Fruit fly (Drosophila melanogaster) whole organism, embryonic: ENCODE measurements around the gene CG10804.

Experiments
- Ada2b ChIP-seq: fragments of 200-800 bp; sonication (Bioruptor generic); IDR thresholded peaks from 2 replicates; pipeline ENCODE4 v1.3.6; 2022; ENCODE audit warnings: missing biosample characterization, missing genetic modification characterization
- Antp ChIP-seq: fragments of 200-800 bp; sonication (Bioruptor generic); optimal IDR thresholded peaks from 3 replicates; lab custom pipeline; 2016; ENCODE audit warnings: missing biosample characterization, missing genetic modification characterization
- Atf3 ChIP-seq: fragments of 200-800 bp; sonication (Bioruptor generic); optimal IDR thresholded peaks from 3 replicates; lab custom pipeline; 2016; ENCODE audit warnings: missing biosample characterization, missing genetic modification characterization
- CG10147 ChIP-seq: fragments of 200-800 bp; sonication (Bioruptor generic); optimal IDR thresholded peaks from 2 replicates; lab custom pipeline; 2019; ENCODE audit warnings: missing biosample characterization, mild to moderate bottlenecking, missing genetic modification characterization, moderate library complexity
- CG10959 ChIP-seq: fragments of 200-800 bp; sonication (Bioruptor generic); IDR thresholded peaks from 2 replicates; pipeline ENCODE4 v1.3.6; 2022; ENCODE audit warnings: missing biosample characterization, missing genetic modification characterization
- CG10979 ChIP-seq: fragments of 200-800 bp; sonication (Bioruptor generic); optimal IDR thresholded peaks from 2 replicates; lab custom pipeline; 2018; ENCODE audit warnings: missing biosample characterization, mild to moderate bottlenecking, missing genetic modification characterization, moderate library complexity
- CG1233 ChIP-seq: fragments of 200-800 bp; sonication (Bioruptor generic); optimal IDR thresholded peaks from 4 replicates; lab custom pipeline; 2018; ENCODE audit warnings: missing biosample characterization, mild to moderate bottlenecking, missing genetic modification characterization
- CG13123 ChIP-seq: fragments of 200-800 bp; sonication (Bioruptor generic); optimal IDR thresholded peaks from 2 replicates; lab custom pipeline; 2016; ENCODE audit warnings: missing biosample characterization, missing genetic modification characterization
- CG13894 ChIP-seq: fragments of 200-800 bp; sonication (Bioruptor generic); optimal IDR thresholded peaks from 3 replicates; lab custom pipeline; 2018; ENCODE audit warnings: missing biosample characterization, mild to moderate bottlenecking, missing genetic modification characterization, moderate library complexity
- CG15696 ChIP-seq: fragments of 200-800 bp; sonication (Bioruptor generic); optimal IDR thresholded peaks from 2 replicates; lab custom pipeline; 2019; ENCODE audit warnings: missing biosample characterization, mild to moderate bottlenecking, missing genetic modification characterization, moderate library complexity
- CG1603 ChIP-seq: fragments of 200-800 bp; sonication (Bioruptor generic); optimal IDR thresholded peaks from 2 replicates; lab custom pipeline; 2019; ENCODE audit warnings: missing biosample characterization, mild to moderate bottlenecking, missing genetic modification characterization, moderate library complexity
- CG18262 ChIP-seq: fragments of 200-800 bp; optimal IDR thresholded peaks from 3 replicates; lab custom pipeline; 2019; ENCODE audit warnings: missing biosample characterization, mild to moderate bottlenecking, missing genetic modification characterization, moderate library complexity
- CG18599 ChIP-seq: fragments of 200-800 bp; sonication (Bioruptor generic); optimal IDR thresholded peaks from 3 replicates; lab custom pipeline; 2017; ENCODE audit warnings: missing biosample characterization, missing genetic modification characterization, mild to moderate bottlenecking, moderate library complexity, missing genetic modification reagents
- CG2712 ChIP-seq: fragments of 200-800 bp; optimal IDR thresholded peaks from 3 replicates; lab custom pipeline; 2019; ENCODE audit warnings: missing biosample characterization, mild to moderate bottlenecking, missing genetic modification characterization, moderate library complexity
- CG30403 ChIP-seq: fragments of 200-800 bp; sonication (Bioruptor generic); optimal IDR thresholded peaks from 3 replicates; lab custom pipeline; 2016; ENCODE audit warnings: missing biosample characterization, missing genetic modification characterization
- CG30431 ChIP-seq: fragments of 200-800 bp; sonication (Bioruptor generic); optimal IDR thresholded peaks from 2 replicates; lab custom pipeline; 2017; ENCODE audit warnings: missing biosample characterization, missing genetic modification characterization
- CG3995 ChIP-seq: fragments of 200-800 bp; sonication (Bioruptor generic); optimal IDR thresholded peaks from 3 replicates; lab custom pipeline; 2016; ENCODE audit warnings: missing biosample characterization, missing genetic modification characterization
- CG4404 ChIP-seq: fragments of 200-800 bp; sonication (Bioruptor generic); IDR thresholded peaks from 2 replicates; pipeline ENCODE4 v1.3.6; 2022; ENCODE audit warnings: missing biosample characterization, missing genetic modification characterization
- CG6254 ChIP-seq: fragments of 200-800 bp; sonication (Bioruptor generic); optimal IDR thresholded peaks from 3 replicates; lab custom pipeline; 2017; ENCODE audit warnings: mild to moderate bottlenecking, missing biosample characterization, missing genetic modification reagents, missing genetic modification characterization
- CG6689 ChIP-seq: fragments of 200-800 bp; sonication (Bioruptor generic); IDR thresholded peaks from 2 replicates; pipeline ENCODE4 v1.3.6; 2022; ENCODE audit warnings: missing biosample characterization, missing genetic modification characterization
- CG6791 ChIP-seq: fragments of 200-800 bp; sonication (Bioruptor generic); IDR thresholded peaks from 3 replicates; pipeline ENCODE4 v1.3.6; 2022; ENCODE audit warnings: missing biosample characterization, missing genetic modification characterization; ENCODE audit not compliant: partially characterized antibody
- CG6854 ChIP-seq: fragments of 200-800 bp; sonication (Bioruptor generic); optimal IDR thresholded peaks from 3 replicates; lab custom pipeline; 2017; ENCODE audit warnings: missing biosample characterization, mild to moderate bottlenecking, missing genetic modification characterization
- CG9437 ChIP-seq: fragments of 200-800 bp; sonication (Bioruptor generic); optimal IDR thresholded peaks from 2 replicates; lab custom pipeline; 2018; ENCODE audit warnings: missing biosample characterization, mild to moderate bottlenecking, missing genetic modification characterization
- CG9727 ChIP-seq: fragments of 200-800 bp; sonication (Bioruptor generic); optimal IDR thresholded peaks from 3 replicates; lab custom pipeline; 2017; ENCODE audit warnings: missing biosample characterization, mild to moderate bottlenecking, missing genetic modification characterization
- CG9817 ChIP-seq: fragments of 200-800 bp; sonication (Bioruptor generic); optimal IDR thresholded peaks from 2 replicates; lab custom pipeline; 2018; ENCODE audit warnings: missing biosample characterization, mild to moderate bottlenecking, missing genetic modification characterization, moderate library complexity
- CTCF ChIP-seq: fragments of 200-800 bp; sonication (Bioruptor generic); optimal IDR thresholded peaks from 2 replicates; lab custom pipeline; 2017; ENCODE audit warnings: missing biosample characterization, mild to moderate bottlenecking, missing genetic modification characterization, moderate library complexity
- D ChIP-seq, 2 experiments: fragments of 200-800 bp in 1 of 2; fragments of >200 bp in 1 of 2; sonication (Bioruptor generic) in 1 of 2; optimal IDR thresholded peaks; 2 replicates in 1 of 2; 3 replicates in 1 of 2; lab custom pipeline; 2017; ENCODE audit warnings: mild to moderate bottlenecking in 1 of 2, missing biosample characterization in 1 of 2, missing genetic modification characterization in 1 of 2, missing genetic modification reagents in 1 of 2
- Drgx ChIP-seq: fragments of 200-800 bp; sonication (Bioruptor generic); IDR thresholded peaks from 2 replicates; pipeline ENCODE4 v1.3.6; 2022; ENCODE audit warnings: missing biosample characterization, missing genetic modification characterization
- Eip74EF ChIP-seq, 2 experiments: fragments of 200-800 bp in 1 of 2; fragments of >200 bp in 1 of 2; sonication (Bioruptor generic) in 1 of 2; optimal IDR thresholded peaks; 2 replicates each; lab custom pipeline; 2017 to 2019; ENCODE audit warnings: missing biosample characterization in 2 of 2, missing genetic modification characterization in 2 of 2, mild to moderate bottlenecking in 1 of 2, moderate library complexity in 1 of 2
- Hmx ChIP-seq: fragments of 200-800 bp; sonication (Bioruptor generic); optimal IDR thresholded peaks from 2 replicates; lab custom pipeline; 2016; ENCODE audit warnings: missing biosample characterization, missing genetic modification characterization
- Med ChIP-seq: fragments of 200-800 bp; sonication (Bioruptor generic); peaks from one replicate; lab custom pipeline; 2016; ENCODE audit warnings: missing biosample characterization, missing genetic modification characterization, mild to moderate bottlenecking, inconsistent platforms, moderate library complexity
- Oaz ChIP-seq: fragments of 200-800 bp; sonication (Bioruptor generic); IDR thresholded peaks from 2 replicates; pipeline ENCODE4 v1.3.6; 2022; ENCODE audit warnings: missing biosample characterization, missing genetic modification characterization
- Oli ChIP-seq: fragments of 200-800 bp; sonication (Bioruptor generic); optimal IDR thresholded peaks from 2 replicates; lab custom pipeline; 2018; ENCODE audit warnings: missing biosample characterization, mild to moderate bottlenecking, missing genetic modification characterization, moderate library complexity
- Optix ChIP-seq: fragments of 200-800 bp; sonication (Bioruptor generic); IDR thresholded peaks from 3 replicates; pipeline ENCODE4 v1.3.6; 2022; ENCODE audit warnings: missing biosample characterization, missing genetic modification characterization
- Poxn ChIP-seq: fragments of 200-800 bp; sonication (Bioruptor generic); IDR thresholded peaks from 2 replicates; pipeline ENCODE4 v1.3.6; 2022; ENCODE audit warnings: missing biosample characterization, missing genetic modification characterization
- Ptx1 ChIP-seq: fragments of 200-800 bp; sonication (Bioruptor generic); IDR thresholded peaks from 2 replicates; pipeline ENCODE4 v1.3.6; 2022; ENCODE audit warnings: missing biosample characterization, missing genetic modification characterization
- Tbp ChIP-seq: fragments of >200 bp; optimal IDR thresholded peaks from 2 replicates; lab custom pipeline; 2018; ENCODE audit warnings: missing biosample characterization, missing genetic modification characterization
- ab ChIP-seq: fragments of 200-800 bp; sonication (Bioruptor generic); optimal IDR thresholded peaks from 2 replicates; lab custom pipeline; 2016; ENCODE audit warnings: missing biosample characterization, missing genetic modification characterization
- crol ChIP-seq: fragments of 200-800 bp; sonication (Bioruptor generic); IDR thresholded peaks from 2 replicates; pipeline ENCODE4 v1.3.6; 2022; ENCODE audit warnings: missing biosample characterization, missing genetic modification characterization
- exex ChIP-seq: fragments of 200-800 bp; sonication (Bioruptor generic); optimal IDR thresholded peaks from 4 replicates; lab custom pipeline; 2018; ENCODE audit warnings: missing biosample characterization, mild to moderate bottlenecking, missing genetic modification characterization, moderate library complexity
- grn ChIP-seq: fragments of 200-800 bp; sonication (Bioruptor generic); optimal IDR thresholded peaks from 3 replicates; lab custom pipeline; 2017; ENCODE audit warnings: missing biosample characterization, missing genetic modification characterization
- gsb ChIP-seq: fragments of 200-800 bp; sonication (Bioruptor generic); IDR thresholded peaks from 2 replicates; pipeline ENCODE4 v1.3.6; 2022; ENCODE audit warnings: missing biosample characterization, missing genetic modification characterization
- klu ChIP-seq: fragments of 200-800 bp; sonication (Bioruptor generic); IDR thresholded peaks from 2 replicates; pipeline ENCODE4 v1.3.6; 2022; ENCODE audit warnings: missing biosample characterization, missing genetic modification characterization
- mirr ChIP-seq: fragments of 200-800 bp; sonication (Bioruptor generic); optimal IDR thresholded peaks from 3 replicates; lab custom pipeline; 2018; ENCODE audit warnings: missing biosample characterization, mild to moderate bottlenecking, missing genetic modification characterization
- nmo ChIP-seq: fragments of 200-800 bp; sonication (Bioruptor generic); optimal IDR thresholded peaks from 2 replicates; lab custom pipeline; 2018; ENCODE audit warnings: missing biosample characterization, mild to moderate bottlenecking, missing genetic modification characterization, moderate library complexity
- phol ChIP-seq: fragments of 200-800 bp; sonication (Bioruptor generic); optimal IDR thresholded peaks from 3 replicates; lab custom pipeline; 2018; ENCODE audit warnings: missing biosample characterization, mild to moderate bottlenecking, missing genetic modification characterization, moderate library complexity
- run ChIP-seq: fragments of 200-800 bp; sonication (Bioruptor generic); optimal IDR thresholded peaks from 3 replicates; lab custom pipeline; 2018; ENCODE audit warnings: missing biosample characterization, mild to moderate bottlenecking, missing genetic modification characterization
- z ChIP-seq: fragments of 200-800 bp; sonication (Bioruptor generic); IDR thresholded peaks from 3 replicates; pipeline ENCODE4 v1.3.6; 2022; ENCODE audit warnings: missing biosample characterization, missing genetic modification characterization

Gene CG10804

dm6 chrX:3482119-3483014, at the start of gene CG10804, which contains the start of gene CG10802 (continued):
- TF ChIP-seq CG3995 (GFP tag; lab: Kevin White, UChicago), result peak; percentile 98
- TF ChIP-seq CG15696 (tag; lab: Kevin White, UChicago), result peak; percentile 55
- TF ChIP-seq CG10147 (GFP tag; lab: Kevin White, UChicago), result peak; percentile 61
- peak; percentile 74 for TF ChIP-seq CG13123 (GFP tag; lab: Kevin White, UChicago)
- peak; percentile 42 for TF ChIP-seq Drgx (GFP tag; lab: Robert Waterston, UW)
- TF ChIP-seq gsb (GFP tag; lab: Robert Waterston, UW), result peak; percentile 57; the same call in 1 of the 2 replicates
- TF ChIP-seq Med, result peak; percentile 97
- peak; percentile 32 for TF ChIP-seq CG30431 (GFP tag; lab: Kevin White, UChicago)
- TF ChIP-seq run, result no peak
- peak; percentile 89 for TF ChIP-seq CG30403 (GFP tag; lab: Kevin White, UChicago)
- peak; percentile 82 for TF ChIP-seq klu (GFP tag; lab: Robert Waterston, UW)
- peak; percentile 55 for TF ChIP-seq Atf3
- no peak for TF ChIP-seq CTCF (GFP tag; lab: Kevin White, UChicago)
- TF ChIP-seq Eip74EF (GFP tag; optimal IDR thresholded peaks at IDR 0.05; lab: Kevin White, UChicago), result no peak
- peak; percentile 75 for TF ChIP-seq CG2712 (tag; lab: Kevin White, UChicago)
- TF ChIP-seq Poxn (GFP tag; lab: Robert Waterston, UW), result peak; percentile 53; the same call in 1 of the 2 replicates
- TF ChIP-seq Ptx1, result peak; percentile 93
- no peak for TF ChIP-seq CG13894 (tag; lab: Kevin White, UChicago)
- TF ChIP-seq Hmx (GFP tag; lab: Kevin White, UChicago), result peak; percentile 19
- TF ChIP-seq CG9817, result peak; percentile 74
- no peak for TF ChIP-seq CG6791 (GFP tag; lab: Robert Waterston, UW)
- peak; percentile 68 for TF ChIP-seq Oaz (GFP tag; lab: Robert Waterston, UW)
- TF ChIP-seq grn (GFP tag; lab: Kevin White, UChicago), result no peak
- TF ChIP-seq phol (tag; lab: Kevin White, UChicago), result peak; percentile 78
- peak; percentile 70 for TF ChIP-seq CG18599
- TF ChIP-seq exex (tag; lab: Kevin White, UChicago), result peak; percentile 38
- no peak for TF ChIP-seq Tbp (GFP tag; lab: Kevin White, UChicago)
- TF ChIP-seq CG10959 (GFP tag; lab: Robert Waterston, UW), result peak; percentile 63
- peak; percentile 52 for TF ChIP-seq Oli (tag; lab: Kevin White, UChicago)
- no peak for TF ChIP-seq CG6254 (GFP tag; lab: Kevin White, UChicago)
- peak; percentile 85 for TF ChIP-seq Antp (GFP tag; lab: Kevin White, UChicago)
- peak; percentile 15 for TF ChIP-seq D (optimal IDR thresholded peaks at IDR 0.05; lab: Kevin White, UChicago)
- peak; percentile 32 for TF ChIP-seq D (GFP tag; optimal IDR thresholded peaks at IDR 0.05; lab: Kevin White, UChicago)
- TF ChIP-seq CG9437 (GFP tag; lab: Kevin White, UChicago), result peak; percentile 95
- peak; percentile 72 for TF ChIP-seq CG9727
- TF ChIP-seq mirr (GFP tag; lab: Kevin White, UChicago), result no peak
- TF ChIP-seq CG4404 (GFP tag; lab: Robert Waterston, UW), result peak; percentile 77
- TF ChIP-seq CG1603 (tag; lab: Kevin White, UChicago), result peak; percentile 77
- peak; percentile 40 for TF ChIP-seq CG1233 (GFP tag; lab: Kevin White, UChicago)
- TF ChIP-seq Ada2b (GFP tag; lab: Robert Waterston, UW), result peak; percentile 83
- TF ChIP-seq CG6854 (GFP tag; lab: Kevin White, UChicago), result no peak
- 0 out of 2 replicates have a peak, but pooled peaks have one; percentile 18 for TF ChIP-seq crol (GFP tag; lab: Robert Waterston, UW)
- peak; percentile 66 for TF ChIP-seq ab (GFP tag; lab: Kevin White, UChicago)
- 0 out of 3 replicates have a peak, but pooled peaks have one; percentile 38 for TF ChIP-seq z
- TF ChIP-seq nmo, result peak; percentile 84
- peak; percentile 72 for TF ChIP-seq CG18262
- TF ChIP-seq Optix, result peak; percentile 68; the same call in 1 of the 3 replicates
- peak; percentile 87 for TF ChIP-seq CG6689 (GFP tag; lab: Robert Waterston, UW)
- peak; percentile 49 for TF ChIP-seq CG10979 (tag; lab: Kevin White, UChicago)
